Worm (Caenorhabditis elegans): ENCODE results near the gene K08D8.3.

Gene K08D8.3

DNA sequence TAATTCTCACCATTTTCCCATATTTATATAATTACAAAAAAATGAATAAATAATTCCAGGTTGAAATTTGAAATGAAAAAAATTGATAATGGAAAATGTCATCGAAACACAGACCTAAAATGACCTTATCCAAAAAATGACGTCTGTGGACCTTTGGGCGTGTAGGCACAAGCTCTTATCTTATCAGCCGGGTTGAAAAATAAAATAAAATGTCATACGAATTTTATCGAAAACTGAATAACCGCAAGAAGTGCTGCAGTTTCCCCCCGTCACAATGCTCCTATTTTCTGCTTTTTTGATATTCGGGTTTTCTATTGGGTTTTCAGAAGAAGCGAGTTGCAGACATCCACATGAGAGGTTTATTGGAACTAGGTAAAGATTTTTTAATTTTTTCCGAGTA, 40.6 kb downstream of the K08D8.3 start, which contains the start of gene clec-186:
clec-186 (plus strand) TSS at position 226 of the 400 bp plus-strand sequence.
- TF ChIP-seq fos-1 (tag; optimal IDR thresholded peaks at IDR 0.05): peak; percentile 91
- no peak for TF ChIP-seq gmeb-1 (tag; optimal IDR thresholded peaks at IDR 0.05)
- no peak for TF ChIP-seq nhr-12 (tag; optimal IDR thresholded peaks at IDR 0.05)
- TF ChIP-seq lin-13 (GFP tag; optimal IDR thresholded peaks at IDR 0.05): no peak
- TF ChIP-seq nhr-10 (tag; optimal IDR thresholded peaks at IDR 0.05): no peak
- no peak for TF ChIP-seq Y55F3AM.14 (GFP tag; optimal IDR thresholded peaks at IDR 0.05)
- TF ChIP-seq peb-1 (tag; optimal IDR thresholded peaks at IDR 0.05): no peak
- TF ChIP-seq snpc-4 (tag; optimal IDR thresholded peaks at IDR 0.05): no peak
- no peak for TF ChIP-seq skn-1 (tag; optimal IDR thresholded peaks at IDR 0.05)
- no peak for TF ChIP-seq zag-1 (tag; optimal IDR thresholded peaks at IDR 0.05)
- no peak for TF ChIP-seq ztf-11 (tag; optimal IDR thresholded peaks at IDR 0.05)
- TF ChIP-seq crh-2 (tag; optimal IDR thresholded peaks at IDR 0.05): peak; percentile 21
- no peak for TF ChIP-seq mab-5 (tag; optimal IDR thresholded peaks at IDR 0.05)
- TF ChIP-seq nhr-237 (tag; optimal IDR thresholded peaks at IDR 0.05): no peak
- no peak for TF ChIP-seq lin-11 (tag; optimal IDR thresholded peaks at IDR 0.05)
- no peak for TF ChIP-seq nhr-25 (tag; optimal IDR thresholded peaks at IDR 0.05)
- TF ChIP-seq unc-39 (tag; optimal IDR thresholded peaks at IDR 0.05): no peak
- TF ChIP-seq mdl-1 (tag; optimal IDR thresholded peaks at IDR 0.05): no peak
- TF ChIP-seq ceh-16 (tag; optimal IDR thresholded peaks at IDR 0.05): no peak
- TF ChIP-seq sma-9 (GFP tag; optimal IDR thresholded peaks at IDR 0.05): peak; percentile 54
- TF ChIP-seq sma-9 (tag; optimal IDR thresholded peaks at IDR 0.05): no peak
- no peak for TF ChIP-seq ZK546.5 (tag; optimal IDR thresholded peaks at IDR 0.05)
- no peak for TF ChIP-seq unc-62 (GFP tag; optimal IDR thresholded peaks at IDR 0.05)

DNA sequence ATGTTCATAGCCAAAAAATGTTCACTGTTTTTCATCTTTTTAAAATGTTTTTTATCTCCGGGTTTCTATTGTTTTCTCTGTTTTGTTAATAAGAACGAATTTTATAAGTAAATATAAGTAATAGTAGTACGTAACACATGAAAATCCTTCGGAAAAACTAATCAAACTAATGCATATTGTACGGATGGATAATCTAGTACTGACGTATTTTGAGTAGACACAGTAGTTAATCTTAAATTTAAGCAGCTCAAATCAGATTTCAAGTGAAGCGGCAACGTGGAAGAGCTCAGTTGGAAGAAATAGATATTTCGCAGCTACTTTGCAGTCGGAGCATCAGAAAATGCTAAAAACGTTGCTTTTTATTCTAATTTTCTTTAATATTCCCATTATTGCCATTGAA, 46.7 kb downstream of the K08D8.3 start, which contains the start of gene gcy-18:
gcy-18 (plus strand) TSS at position 301 of the 400 bp plus-strand sequence.
- TF ChIP-seq lsy-2 (tag; optimal IDR thresholded peaks at IDR 0.05): no peak
- no peak for TF ChIP-seq ZK546.5 (tag; optimal IDR thresholded peaks at IDR 0.05)
- no peak for TF ChIP-seq lin-13 (GFP tag; optimal IDR thresholded peaks at IDR 0.05)
- TF ChIP-seq mdl-1 (tag; optimal IDR thresholded peaks at IDR 0.05): no peak
- TF ChIP-seq crh-2 (tag; optimal IDR thresholded peaks at IDR 0.05): no peak
- TF ChIP-seq nhr-23 (tag; optimal IDR thresholded peaks at IDR 0.05): no peak
- TF ChIP-seq ceh-16 (tag; optimal IDR thresholded peaks at IDR 0.05): no peak
- TF ChIP-seq ama-1 (optimal IDR thresholded peaks at IDR 0.05): no peak
- TF ChIP-seq nhr-12 (tag; optimal IDR thresholded peaks at IDR 0.05): no peak
- no peak for TF ChIP-seq sma-9 (GFP tag; optimal IDR thresholded peaks at IDR 0.05)
- TF ChIP-seq sma-9 (tag; optimal IDR thresholded peaks at IDR 0.05): no peak
- TF ChIP-seq skn-1 (tag; optimal IDR thresholded peaks at IDR 0.05): no peak
- no peak for TF ChIP-seq snpc-4 (tag; optimal IDR thresholded peaks at IDR 0.05)
- TF ChIP-seq zag-1 (tag; optimal IDR thresholded peaks at IDR 0.05): no peak
- TF ChIP-seq ztf-1 (GFP tag; conservative IDR thresholded peaks at IDR 0.05): no peak
- no peak for TF ChIP-seq ztf-4 (tag; optimal IDR thresholded peaks at IDR 0.05)

DNA sequence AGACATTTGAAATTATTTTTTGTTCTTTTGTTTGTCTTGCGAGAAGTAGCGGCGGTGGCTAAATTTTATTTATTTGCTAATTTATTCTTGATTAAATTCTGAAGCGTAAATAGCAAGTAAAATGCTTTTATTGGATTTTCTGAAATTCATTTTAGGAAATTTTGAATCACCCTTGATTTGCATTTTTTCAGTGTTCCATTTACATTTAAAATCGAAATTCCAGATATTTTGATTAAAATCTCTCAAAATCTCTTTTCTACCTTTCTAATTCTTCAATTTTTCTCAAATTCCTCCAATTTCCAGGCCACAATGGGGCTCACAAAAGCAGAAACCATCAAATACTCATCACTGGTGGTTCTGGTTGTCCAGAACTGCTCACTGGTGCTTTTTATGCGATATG, 51.2 kb downstream of the K08D8.3 start, which contains the start of gene nstp-5:
nstp-5 (plus strand) TSS at position 301 of the 400 bp plus-strand sequence.
- TF ChIP-seq unc-62 (GFP tag; optimal IDR thresholded peaks at IDR 0.05): no peak
- no peak for TF ChIP-seq lin-13 (GFP tag; optimal IDR thresholded peaks at IDR 0.05)
- TF ChIP-seq sma-3 (GFP tag; optimal IDR thresholded peaks at IDR 0.05): no peak
- no peak for TF ChIP-seq nhr-10 (tag; optimal IDR thresholded peaks at IDR 0.05)
- TF ChIP-seq blmp-1 (tag; optimal IDR thresholded peaks at IDR 0.05; ENCODE audit: insufficient read depth): no peak
- TF ChIP-seq egl-27 (tag; optimal IDR thresholded peaks at IDR 0.05): no peak
- no peak for TF ChIP-seq ztf-11 (tag; optimal IDR thresholded peaks at IDR 0.05)

DNA sequence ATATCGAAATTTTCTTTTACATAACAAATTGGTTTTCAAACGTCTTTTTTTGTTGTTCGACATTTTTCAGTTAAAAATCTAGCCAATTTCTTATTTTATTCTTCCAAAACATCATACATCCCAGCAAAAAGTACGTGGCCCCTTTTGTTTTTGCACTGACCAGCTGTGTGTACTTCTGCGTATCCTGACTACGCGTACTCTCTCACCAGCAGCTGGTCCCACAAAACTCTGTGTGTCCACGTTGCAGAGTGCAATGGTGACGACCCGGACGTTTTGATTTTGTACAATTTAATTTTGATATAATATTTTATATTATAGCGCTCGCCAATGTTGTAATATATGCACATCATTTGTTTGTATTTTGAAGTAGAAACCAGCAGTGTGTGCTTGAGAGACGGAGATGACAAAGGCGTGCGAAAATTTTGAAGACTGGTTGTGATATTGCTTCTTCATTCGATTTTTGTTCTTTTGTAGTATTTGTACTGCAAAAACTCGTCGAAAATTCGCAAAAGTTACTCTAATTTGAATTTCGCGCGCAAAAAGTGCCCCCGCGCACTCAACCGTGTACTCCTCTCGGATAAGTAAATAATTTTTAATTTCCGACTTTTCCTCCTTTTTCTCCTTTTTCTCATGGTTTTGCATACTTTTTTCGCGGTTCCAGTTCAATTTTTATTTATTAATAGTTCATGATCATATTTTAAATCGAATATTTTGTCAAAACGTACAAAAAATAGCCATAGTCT, 51.9 kb downstream of the K08D8.3 start:
- TF ChIP-seq sem-4 (tag; optimal IDR thresholded peaks at IDR 0.05) (no peak), gmeb-1 (tag; optimal IDR thresholded peaks at IDR 0.05) (peak; percentile 5), C34F6.9 (tag; optimal IDR thresholded peaks at IDR 0.05) (peak; percentile 5)

Measured in whole organism, L2 larva.